Worm (Caenorhabditis elegans): ENCODE measurements around the gene cest-2.3.

The cest-2.3 gene

DNA sequence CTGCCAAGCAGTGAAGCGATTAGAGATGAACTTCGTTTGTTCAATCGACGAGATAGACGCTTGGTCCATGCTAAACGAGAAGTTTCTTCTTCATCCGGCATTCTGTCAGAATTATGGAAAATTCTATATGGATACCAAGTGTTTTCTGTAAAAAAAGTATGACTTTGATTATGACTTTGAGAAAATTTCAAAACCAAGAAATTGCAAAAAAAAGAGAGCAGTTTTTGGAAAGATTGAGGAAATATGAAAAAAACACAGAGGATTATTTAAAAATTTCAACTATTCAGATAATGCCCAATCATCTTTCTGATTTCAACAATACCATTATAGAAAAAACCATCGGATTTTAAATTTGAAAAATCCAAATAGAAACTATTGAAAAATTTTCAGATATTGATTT lies 37.5 kb downstream of the cest-2.3 start, which contains the start of gene par-1:
par-1 (minus strand) TSS at position 101 of the 400 bp plus-strand sequence.
- TF ChIP-seq sup-37 (GFP tag; optimal IDR thresholded peaks at IDR 0.05) (no peak), nhr-85 (tag) (no peak), pqm-1 (tag; optimal IDR thresholded peaks at IDR 0.05) (no peak), pag-3 (tag; optimal IDR thresholded peaks at IDR 0.05; ENCODE audit: borderline replicate concordance, insufficient read depth) (no peak), fkh-8 (tag; optimal IDR thresholded peaks at IDR 0.05) (no peak), skn-1 (tag; optimal IDR thresholded peaks at IDR 0.05) (no peak), nhr-90 (tag; optimal IDR thresholded peaks at IDR 0.05; ENCODE audit: poor library complexity) (no peak), unc-98 (GFP tag; IDR thresholded peaks at IDR 0.05) (no peak), rnt-1 (tag; optimal IDR thresholded peaks at IDR 0.05) (no peak), nhr-77 (tag; optimal IDR thresholded peaks at IDR 0.05) (no peak), nhr-71 (tag; optimal IDR thresholded peaks at IDR 0.05) (no peak), C16A3.4 (tag; optimal IDR thresholded peaks at IDR 0.05) (no peak), aha-1 (tag; optimal IDR thresholded peaks at IDR 0.05) (no peak)

DNA sequence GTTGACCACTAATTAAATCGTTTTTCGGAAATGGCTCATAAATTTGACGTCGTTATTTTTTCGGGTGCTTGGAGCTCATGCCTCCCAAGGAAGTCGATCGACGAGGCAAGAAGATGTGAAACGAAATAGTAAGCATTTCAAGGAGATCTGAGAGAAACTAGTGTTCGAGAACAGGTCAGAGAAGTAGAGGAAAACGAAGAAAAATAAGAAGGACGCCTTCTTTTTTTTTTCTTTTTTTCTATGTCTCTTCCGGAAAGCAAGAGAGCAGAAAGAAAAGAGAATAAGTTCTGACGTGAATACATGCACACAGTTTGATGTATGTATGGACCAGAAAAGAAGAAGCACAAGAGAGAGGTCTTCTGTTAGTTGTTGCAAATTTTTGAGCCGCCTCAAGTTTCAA lies 39.1 kb downstream of the cest-2.3 start:
- peak; percentile 25 to 31 for TF ChIP-seq efl-1 (optimal IDR thresholded peaks at IDR 0.05)
- peak in 1 of 2 experiments; percentile 62 for TF ChIP-seq efl-1 (GFP tag; optimal IDR thresholded peaks at IDR 0.05 in 1 of 2)
- peak; percentile 16; the same call in 1 of the 2 replicates for TF ChIP-seq isw-1 (GFP tag; IDR thresholded peaks at IDR 0.05)
- TF ChIP-seq ceh-82 (tag; optimal IDR thresholded peaks at IDR 0.05), result peak in 2 of 3 experiments; percentile 33 to 53
- TF ChIP-seq dsc-1 (tag; optimal IDR thresholded peaks at IDR 0.05), result peak; percentile 12
- no peak for TF ChIP-seq nhr-19 (GFP tag; conservative IDR thresholded peaks at IDR 0.05)
- peak; percentile 34 for TF ChIP-seq tbx-2 (tag; optimal IDR thresholded peaks at IDR 0.05)
- no peak for TF ChIP-seq nhr-77 (tag; optimal IDR thresholded peaks at IDR 0.05)
- TF ChIP-seq lin-14 (GFP tag; optimal IDR thresholded peaks at IDR 0.05), result peak; percentile 93
- TF ChIP-seq lsy-2 (tag; optimal IDR thresholded peaks at IDR 0.05), result peak in 1 of 2 experiments; percentile 53
- peak; percentile 56 for TF ChIP-seq unc-86 (tag; optimal IDR thresholded peaks at IDR 0.05)
- peak; percentile 59 for TF ChIP-seq nhr-47 (tag; optimal IDR thresholded peaks at IDR 0.05)
- TF ChIP-seq nhr-90 (tag; optimal IDR thresholded peaks at IDR 0.05; ENCODE audit: poor library complexity), result no peak
- peak; percentile 63 for TF ChIP-seq fkh-8 (tag; optimal IDR thresholded peaks at IDR 0.05)
- peak in 1 of 3 experiments; percentile 21 for TF ChIP-seq dpl-1 (GFP tag; optimal IDR thresholded peaks at IDR 0.05)
- peak; percentile 53 for TF ChIP-seq nhr-71 (tag; optimal IDR thresholded peaks at IDR 0.05)
- no peak for TF ChIP-seq hpl-2 (GFP tag; optimal IDR thresholded peaks at IDR 0.05)
- peak; percentile 53; the same call in 1 of the 2 replicates for TF ChIP-seq mab-9 (GFP tag; IDR thresholded peaks at IDR 0.05)
- TF ChIP-seq swsn-7 (tag; optimal IDR thresholded peaks at IDR 0.05), result peak; percentile 3
- peak; percentile 58 for TF ChIP-seq fkh-10 (GFP tag; optimal IDR thresholded peaks at IDR 0.05)
- TF ChIP-seq mep-1 (tag; optimal IDR thresholded peaks at IDR 0.05), result peak; percentile 23
- TF ChIP-seq lin-35 (GFP tag; optimal IDR thresholded peaks at IDR 0.05), result peak in 1 of 2 experiments; percentile 34
- TF ChIP-seq elt-3 (tag; optimal IDR thresholded peaks at IDR 0.05), result no peak

DNA sequence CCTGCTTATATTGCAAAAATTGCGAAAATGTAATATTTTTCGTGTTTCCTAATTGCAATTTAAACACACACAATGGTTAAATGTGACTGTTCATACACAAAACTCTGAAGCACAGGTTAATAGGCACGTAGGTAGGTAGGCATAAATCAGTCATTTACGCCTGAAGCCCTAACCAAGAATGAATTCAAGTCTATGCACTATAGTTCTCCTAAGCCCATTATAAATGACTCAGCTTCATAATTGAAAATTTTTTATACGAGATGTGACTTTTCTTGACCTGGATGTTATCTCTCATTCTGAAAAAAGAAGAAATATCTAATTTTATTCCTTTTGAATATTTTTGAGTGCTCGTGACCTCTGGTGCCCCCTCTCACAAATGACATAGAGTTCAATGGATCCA lies 40.9 kb downstream of the cest-2.3 start:
- no peak for TF ChIP-seq ztf-11 (tag; optimal IDR thresholded peaks at IDR 0.05)
- no peak for TF ChIP-seq dpl-1 (GFP tag; optimal IDR thresholded peaks at IDR 0.05)
- no peak for TF ChIP-seq ceh-88 (GFP tag; IDR thresholded peaks at IDR 0.05)
- no peak for TF ChIP-seq lin-15B (tag; optimal IDR thresholded peaks at IDR 0.05)
- no peak for TF ChIP-seq elt-3 (tag; optimal IDR thresholded peaks at IDR 0.05)
- TF ChIP-seq blmp-1 (tag; optimal IDR thresholded peaks at IDR 0.05), result no peak
- TF ChIP-seq mdl-1 (tag; optimal IDR thresholded peaks at IDR 0.05), result no peak
- TF ChIP-seq C04F5.9 (tag; optimal IDR thresholded peaks at IDR 0.05), result no peak
- TF ChIP-seq snu-23 (GFP tag; optimal IDR thresholded peaks at IDR 0.05), result no peak
